Fruit fly (Drosophila melanogaster): ENCODE results near the gene Sema1a.

Gene Sema1a

DNA sequence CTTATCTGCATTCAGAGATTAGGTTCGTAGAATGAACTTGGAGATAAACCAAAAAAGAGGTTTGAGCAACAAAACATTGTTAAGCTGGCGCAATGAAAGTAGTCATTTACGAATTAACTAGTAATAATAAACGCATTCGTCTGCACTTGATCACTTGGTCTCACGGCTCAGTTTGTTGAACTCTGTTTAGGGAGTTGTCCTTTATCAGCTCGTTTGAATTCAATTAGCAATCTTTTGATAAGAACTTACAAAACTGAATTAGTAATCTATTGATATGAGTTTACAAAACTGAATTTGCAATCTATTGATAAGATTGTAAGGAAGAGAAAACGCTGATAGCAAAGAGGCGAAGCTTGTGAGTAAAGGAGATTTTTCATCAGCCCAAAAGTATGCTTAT is 7.8 kb upstream of the Sema1a start:
- TF ChIP-seq CTCF (optimal IDR thresholded peaks at IDR 0.05) (no peak), CG8478 (optimal IDR thresholded peaks at IDR 0.05) (no peak)

DNA sequence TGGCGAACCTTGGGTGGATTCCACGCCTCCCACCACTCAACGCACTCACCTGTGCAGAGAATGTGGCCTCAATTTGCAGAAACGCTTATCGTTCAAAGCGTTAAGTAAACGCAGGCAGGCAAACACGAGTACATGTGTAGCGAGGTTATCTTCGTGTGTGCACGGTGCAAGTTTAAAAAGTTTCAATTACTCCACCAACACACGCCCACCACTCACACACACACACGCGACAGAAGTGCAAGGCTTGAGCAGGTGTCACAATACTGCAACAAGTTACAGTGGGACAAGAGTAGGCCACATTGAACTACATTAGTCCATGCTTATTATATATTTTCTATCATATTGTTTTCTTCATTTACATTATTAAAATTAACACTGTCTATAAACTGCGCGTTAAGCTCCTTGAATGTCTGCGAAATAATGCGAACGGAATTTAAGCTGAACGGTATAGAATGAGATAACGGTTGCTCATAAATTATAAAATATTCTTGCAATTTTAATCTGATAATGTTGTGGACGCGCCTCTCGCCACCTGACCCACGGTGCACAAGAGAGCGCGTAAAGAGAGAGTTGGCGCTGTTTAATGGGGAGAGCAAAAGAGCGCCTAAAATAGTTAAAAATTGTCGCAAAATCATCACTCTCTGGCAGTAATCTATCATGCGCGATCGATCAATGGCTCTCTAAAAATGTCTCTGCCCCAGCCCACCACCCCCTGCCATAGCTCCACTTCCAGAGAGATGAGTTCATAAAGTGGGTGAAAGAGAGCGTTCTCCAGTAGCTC is 7.2 kb upstream of the Sema1a start:
- TF ChIP-seq CG8478 (optimal IDR thresholded peaks at IDR 0.05): no peak

DNA sequence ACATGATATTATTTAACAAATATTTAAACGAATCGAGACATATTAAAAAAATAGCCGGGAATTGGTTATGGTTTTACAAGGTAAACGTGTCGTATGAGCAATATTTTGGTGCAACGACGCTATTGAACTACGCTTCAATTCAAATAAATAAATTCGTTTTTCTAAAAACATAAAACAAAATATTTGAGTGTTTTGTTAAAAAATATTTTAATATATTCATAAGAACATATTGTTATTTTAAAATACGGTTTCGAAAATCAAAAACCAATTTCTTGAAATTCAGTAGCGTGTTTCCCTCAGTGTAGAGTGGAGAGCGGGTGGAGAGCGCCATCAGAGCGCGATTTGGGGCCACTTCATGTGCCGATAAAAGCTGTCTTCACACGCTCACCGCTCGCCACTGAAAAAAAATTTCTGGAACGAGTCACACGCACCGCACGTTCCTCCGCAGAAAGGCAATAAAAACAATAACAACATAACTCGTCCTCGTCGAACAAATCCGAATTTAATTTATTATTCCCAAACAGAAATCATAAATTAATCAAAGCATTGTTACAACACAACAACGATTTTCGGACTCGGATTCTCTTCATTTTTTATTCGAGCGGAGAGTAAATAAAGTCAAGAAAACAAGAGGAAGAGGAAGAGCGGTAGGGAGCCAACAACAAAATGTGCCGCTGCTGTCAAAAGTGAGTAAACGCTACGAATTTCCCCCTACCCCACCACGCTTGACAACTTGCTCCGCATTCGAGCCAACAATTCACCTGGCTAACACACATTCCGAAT is 6.4 kb upstream of the Sema1a start:
- no peak for TF ChIP-seq CG8478 (optimal IDR thresholded peaks at IDR 0.05)
- no peak for TF ChIP-seq CTCF (optimal IDR thresholded peaks at IDR 0.05)

DNA sequence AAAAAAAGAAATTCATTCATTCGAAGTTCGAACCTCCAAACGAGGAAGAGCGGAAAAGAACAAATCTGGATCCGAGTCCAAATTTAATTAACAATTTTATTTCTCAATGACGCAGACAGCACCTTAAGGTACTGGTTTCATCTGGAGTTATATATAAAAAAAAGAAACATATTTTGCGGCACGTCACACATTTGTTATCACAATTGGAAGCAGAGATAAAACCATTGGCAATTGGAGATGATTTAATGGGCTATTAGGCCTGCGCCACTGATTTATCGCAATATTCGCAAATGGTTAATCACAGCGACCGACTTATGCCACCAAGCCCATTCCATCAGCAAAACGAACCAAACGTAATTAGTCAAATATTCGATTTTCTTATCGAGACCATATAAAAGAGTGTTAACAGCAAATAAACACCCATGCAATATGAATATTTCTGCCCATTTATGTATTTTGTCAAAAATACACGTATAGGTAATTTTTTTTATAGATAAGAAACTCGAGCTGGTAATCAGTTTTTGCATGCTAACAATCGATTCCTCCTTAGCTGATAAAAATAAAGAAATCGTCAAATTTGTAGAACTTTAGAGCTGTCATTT is 3.4 kb upstream of the Sema1a start:
- TF ChIP-seq CG8478 (optimal IDR thresholded peaks at IDR 0.05) (no peak), CTCF (optimal IDR thresholded peaks at IDR 0.05) (no peak)

DNA sequence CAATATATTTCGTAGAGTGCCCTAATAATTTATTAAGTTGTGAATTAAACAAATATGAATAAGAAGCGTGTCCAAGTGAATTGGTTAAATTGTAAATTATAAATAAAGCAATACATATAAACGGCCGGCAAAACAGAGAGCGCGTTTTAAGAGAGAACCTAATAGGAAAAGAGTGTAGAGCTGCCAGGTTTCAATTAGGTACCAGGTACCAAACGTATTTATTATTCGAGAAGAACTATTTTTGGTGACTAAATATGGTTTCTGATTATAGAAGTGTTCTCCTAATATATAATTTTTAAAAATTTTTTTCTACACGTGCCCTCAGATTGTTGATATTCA is 256 bp downstream of the Sema1a start:
- TF ChIP-seq CG8478 (optimal IDR thresholded peaks at IDR 0.05) (no peak), CTCF (optimal IDR thresholded peaks at IDR 0.05) (no peak)

DNA sequence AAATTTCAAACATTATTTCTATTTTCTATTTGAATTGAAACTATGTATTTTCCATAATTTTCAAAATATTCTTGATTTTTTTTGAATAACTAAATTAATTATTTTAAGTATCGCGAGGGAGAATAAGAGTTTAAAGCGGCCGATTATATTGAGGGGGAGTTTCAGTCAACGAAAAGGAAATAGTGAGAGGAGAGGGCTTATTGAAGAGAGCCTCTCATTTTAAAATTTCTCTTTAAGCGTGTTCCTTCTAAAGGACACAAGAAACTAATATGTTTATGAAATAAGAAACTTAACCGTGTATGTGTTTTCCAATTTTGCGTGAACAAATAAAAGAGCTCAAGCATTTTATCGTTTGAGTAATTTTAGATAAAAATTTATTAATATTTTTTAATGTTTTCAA is 692 bp downstream of the Sema1a start:
- TF ChIP-seq CG8478 (optimal IDR thresholded peaks at IDR 0.05): no peak
- TF ChIP-seq CTCF (optimal IDR thresholded peaks at IDR 0.05): no peak

DNA sequence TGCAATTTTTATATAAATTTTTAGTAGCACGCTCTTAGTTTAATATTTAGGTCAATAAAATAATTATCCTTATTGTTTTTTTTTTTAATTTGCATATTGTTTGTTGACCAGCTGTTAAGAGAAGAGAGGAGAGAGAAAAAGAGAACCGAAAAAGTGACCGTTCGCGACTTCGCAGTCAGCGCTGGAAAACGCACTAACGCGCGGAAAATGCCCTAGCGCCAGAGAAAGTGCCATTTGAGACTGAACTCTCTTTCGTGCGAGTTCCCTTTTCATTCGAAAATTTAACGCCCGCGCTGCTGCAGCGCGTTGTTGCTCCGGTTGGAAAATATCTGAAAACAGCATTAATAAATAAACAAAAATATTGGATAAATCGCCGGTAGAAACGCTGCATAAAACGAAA is 1.2 kb downstream of the Sema1a start:
- TF ChIP-seq CG8478 (optimal IDR thresholded peaks at IDR 0.05) (no peak), CTCF (optimal IDR thresholded peaks at IDR 0.05) (peak in 1 of 2 experiments; percentile 18)

DNA sequence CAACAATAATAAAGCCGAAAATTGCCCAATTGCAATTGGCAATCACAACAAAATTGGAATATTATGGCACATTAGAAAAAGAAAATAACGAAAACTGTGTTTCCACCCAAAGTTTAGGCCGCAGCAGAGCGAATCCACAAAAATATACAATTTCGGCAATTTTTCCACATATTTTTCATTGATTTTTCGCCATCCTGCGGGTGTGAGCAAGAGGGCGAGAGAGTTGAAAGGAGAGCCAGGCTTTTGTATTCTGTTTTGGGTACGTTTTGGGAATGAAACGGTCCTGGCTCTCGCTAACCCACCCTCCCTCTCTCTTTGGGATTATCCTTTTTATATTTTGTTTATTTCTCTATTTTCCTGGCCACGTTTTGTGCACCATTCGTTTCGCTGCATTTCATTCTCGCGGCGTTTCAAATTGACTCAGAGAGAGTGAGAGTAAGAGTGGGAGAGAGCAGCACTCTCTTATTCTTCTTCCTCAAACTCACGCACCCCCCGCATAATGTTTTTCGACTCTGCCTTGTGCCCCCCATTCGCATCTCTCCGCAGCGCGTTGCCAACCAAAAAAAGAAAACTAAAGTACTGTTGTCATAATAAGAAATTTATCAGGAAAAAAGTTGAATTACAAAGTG is 1.9 kb downstream of the Sema1a start:
- TF ChIP-seq CTCF (optimal IDR thresholded peaks at IDR 0.05): no peak
- no peak for TF ChIP-seq CG8478 (optimal IDR thresholded peaks at IDR 0.05)

DNA sequence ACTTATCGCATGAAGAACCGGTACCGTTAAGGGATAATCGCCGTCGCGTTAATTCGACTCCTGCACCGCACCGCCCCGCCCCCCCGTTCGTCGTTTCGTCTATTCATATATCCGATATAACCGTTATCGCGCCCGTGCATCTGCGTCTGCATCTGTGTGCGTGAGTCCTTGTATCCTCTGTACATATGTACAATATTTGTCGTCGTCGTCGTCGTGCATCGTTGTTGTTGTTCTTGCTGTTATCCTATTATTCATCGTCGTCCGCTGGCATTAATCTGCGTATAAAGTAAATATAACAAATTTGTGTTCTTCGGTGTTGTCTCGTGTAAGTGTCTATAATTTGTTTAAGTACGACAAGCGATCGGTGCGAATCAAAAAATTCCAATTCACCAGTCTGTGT is 2.7 kb downstream of the Sema1a start:
- TF ChIP-seq CG8478 (optimal IDR thresholded peaks at IDR 0.05): no peak
- TF ChIP-seq CTCF (optimal IDR thresholded peaks at IDR 0.05): no peak

DNA sequence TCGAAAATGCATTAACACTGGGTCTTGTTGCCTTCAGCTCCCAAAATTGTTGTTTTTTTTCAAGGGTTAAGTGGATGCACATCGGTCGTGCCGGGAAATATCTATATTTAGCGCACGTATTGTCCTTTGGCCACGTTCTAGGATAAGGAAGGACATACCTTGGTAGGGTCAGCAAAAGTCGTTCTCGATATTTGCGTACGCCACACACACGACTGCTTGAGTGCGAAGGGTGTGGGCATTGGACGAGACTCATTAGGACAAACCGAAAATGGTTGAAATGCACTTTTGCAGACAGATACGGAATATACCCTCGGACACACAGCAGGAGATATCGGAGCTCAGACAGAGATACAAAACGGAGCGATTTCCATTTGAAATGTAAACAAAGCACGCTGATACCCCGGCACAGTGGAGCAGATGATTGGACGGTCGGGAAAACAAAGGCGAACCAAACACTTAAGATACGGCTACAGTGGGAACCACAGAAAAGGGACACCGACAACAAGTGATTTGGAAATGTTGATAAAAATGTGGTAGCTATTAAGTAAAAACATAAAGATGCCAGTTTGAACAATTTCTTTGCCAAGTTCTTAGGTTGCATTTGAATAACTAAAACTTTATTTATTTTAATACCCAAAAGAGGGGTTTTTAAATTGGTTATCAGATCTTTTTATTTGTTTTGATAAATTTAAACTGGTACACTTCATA is 3.6 kb downstream of the Sema1a start:
- TF ChIP-seq CG8478 (optimal IDR thresholded peaks at IDR 0.05) (no peak), CTCF (optimal IDR thresholded peaks at IDR 0.05) (no peak)

DNA sequence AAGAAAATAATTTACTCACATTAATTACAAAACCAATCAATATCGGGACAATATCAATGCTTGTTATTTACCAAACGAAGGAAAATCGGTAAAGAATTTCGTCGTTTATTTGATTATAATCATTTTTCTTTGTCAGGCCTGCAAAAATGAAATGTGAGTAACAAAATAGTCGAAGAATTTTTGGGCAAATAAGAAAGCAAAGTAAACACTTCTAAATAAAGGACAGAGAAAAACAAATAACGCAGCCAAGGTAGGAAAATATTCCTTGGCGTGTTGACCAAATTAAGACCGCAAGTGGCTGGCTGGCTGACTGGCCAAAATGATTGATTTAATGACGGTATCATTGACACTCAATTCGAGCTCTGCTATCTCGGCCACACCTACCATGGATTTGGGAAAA is 6.2 kb downstream of the Sema1a start:
- TF ChIP-seq CG8478 (optimal IDR thresholded peaks at IDR 0.05): no peak
- TF ChIP-seq CTCF (optimal IDR thresholded peaks at IDR 0.05): no peak

DNA sequence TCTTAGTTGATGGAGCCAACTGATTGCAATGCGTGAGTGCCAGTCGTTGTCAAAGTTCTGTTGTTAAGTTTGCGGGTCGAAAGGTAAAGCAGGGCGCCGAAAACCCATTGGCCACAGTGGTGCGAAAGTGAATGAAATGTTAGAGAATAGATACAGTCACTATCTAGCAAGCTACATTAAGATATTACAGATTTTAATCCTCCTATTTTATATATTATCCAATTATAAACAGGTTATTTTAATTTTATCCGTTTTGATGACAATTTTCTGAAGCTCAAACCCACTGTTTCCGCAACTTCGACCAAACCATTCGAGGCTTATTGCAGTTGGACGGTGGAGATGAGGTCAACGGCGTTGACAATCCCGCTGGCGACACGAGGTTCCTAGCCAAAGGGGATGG is 10.5 kb downstream of the Sema1a start:
- no peak for TF ChIP-seq CTCF (optimal IDR thresholded peaks at IDR 0.05)
- TF ChIP-seq CG8478 (optimal IDR thresholded peaks at IDR 0.05): no peak

DNA sequence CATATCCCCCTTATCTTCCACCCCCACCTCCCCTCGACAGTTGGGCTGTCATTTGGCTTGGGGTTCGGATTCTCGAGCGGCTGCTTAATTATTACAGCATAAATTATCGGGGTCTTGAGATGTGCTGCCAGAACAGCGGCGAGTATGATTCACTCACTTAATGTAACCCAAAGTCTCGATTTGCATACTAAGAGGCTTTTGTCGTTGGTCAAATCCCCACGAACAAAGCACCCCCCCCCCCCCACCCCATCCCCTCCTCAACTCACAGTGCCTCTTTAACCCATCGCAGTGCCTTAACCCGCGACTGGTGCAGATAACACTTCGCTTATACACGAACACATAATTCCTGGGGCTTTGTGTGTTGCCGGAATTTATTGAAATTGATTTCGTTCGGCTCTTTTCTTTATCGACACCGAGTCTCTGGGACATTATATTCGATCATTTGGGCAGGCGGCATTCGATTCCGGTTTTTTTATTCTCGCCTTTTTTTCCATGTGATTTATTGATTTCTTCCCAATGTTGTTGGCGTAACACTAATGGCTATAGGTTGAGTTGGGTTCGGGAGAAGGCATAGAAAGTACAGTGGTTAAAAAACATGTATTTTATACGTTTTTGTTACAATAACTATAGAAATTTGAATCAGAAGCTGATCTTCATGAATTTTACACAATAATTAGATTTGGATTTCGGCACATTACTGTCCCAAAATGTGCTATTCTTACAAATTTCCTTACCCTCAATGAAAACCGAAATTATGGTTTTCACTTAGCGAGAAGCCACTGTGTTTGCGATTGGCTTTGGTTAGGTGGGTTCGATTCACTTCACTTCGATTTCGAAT is 12.1 kb downstream of the Sema1a start:
- TF ChIP-seq CTCF (optimal IDR thresholded peaks at IDR 0.05): no peak

DNA sequence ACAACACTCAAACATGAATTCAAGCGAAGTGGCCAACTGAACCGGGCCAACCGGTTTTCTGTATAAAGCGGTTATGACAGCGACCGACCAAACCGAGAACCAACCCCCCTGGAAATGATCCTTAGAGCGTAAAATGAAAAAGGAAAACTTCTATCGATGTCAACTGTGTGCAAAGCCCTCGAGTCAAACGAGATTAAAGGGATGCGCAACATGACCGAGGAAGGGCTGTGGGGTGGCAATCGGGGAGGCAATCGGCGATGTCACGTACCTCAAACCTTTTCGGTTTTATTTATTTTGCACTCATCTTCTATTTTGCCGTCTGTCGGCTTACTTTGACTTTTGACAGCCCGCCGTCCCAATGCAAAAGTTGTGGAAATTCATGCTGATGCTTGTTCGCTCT is 14.3 kb downstream of the Sema1a start:
- no peak for TF ChIP-seq CTCF (optimal IDR thresholded peaks at IDR 0.05)
- TF ChIP-seq CG8478 (optimal IDR thresholded peaks at IDR 0.05): no peak

All from S2 (cell line).